Worm (Caenorhabditis elegans) whole organism, L3 larva: Measurements from ENCODE around the gene srv-1.

Experiments
- fkh-10 ChIP-seq: sonication (generic microtip); optimal IDR thresholded peaks from 2 replicates; lab custom pipeline; 2017; ENCODE audit warnings: missing biosample characterization, missing genetic modification reagents, missing genetic modification characterization
- nhr-77 ChIP-seq: fragments of 150-350 bp; optimal IDR thresholded peaks from 2 replicates; lab custom pipeline; 2014; ENCODE audit warnings: missing biosample characterization, missing genetic modification characterization
- pha-4 ChIP-seq: fragments of 150-350 bp; optimal IDR thresholded peaks from 2 replicates; lab custom pipeline; 2014; ENCODE audit warnings: missing biosample characterization, missing genetic modification reagents, missing genetic modification characterization
- snpc-4 ChIP-seq: fragments of 150-350 bp; optimal IDR thresholded peaks from 2 replicates; lab custom pipeline; 2014; ENCODE audit warnings: missing biosample characterization, missing genetic modification characterization
- unc-62 ChIP-seq: fragments of 150-350 bp; sonication (generic microtip); optimal IDR thresholded peaks from 4 replicates; lab custom pipeline; 2014; ENCODE audit warnings: missing biosample characterization, missing genetic modification reagents, missing genetic modification characterization

- TF ChIP-seq snpc-4 (tag; lab: Kevin White, UChicago) (no peak), nhr-77 (tag; lab: Kevin White, UChicago) (no peak), fkh-10 (GFP tag; lab: Kevin White, UChicago) (no peak), unc-62 (GFP tag; lab: Kevin White, UChicago) (no peak), pha-4 (peak; percentile 79)
Measured at ce11 chrIII:6857390-6857848, 7.2 kb downstream of the srv-1 start.
